Worm (Caenorhabditis elegans) whole organism, late embryonic: ENCODE data around the gene fbxl-2.

Experiments
- ama-1 ChIP-seq: fragments of 150-350 bp; optimal IDR thresholded peaks from 2 replicates; lab custom pipeline; 2014
- ceh-14 ChIP-seq: sonication (generic microtip); optimal IDR thresholded peaks from 2 replicates; lab custom pipeline; 2016; ENCODE audit warnings: missing genotype, missing genetic modification characterization, missing compliant biosample characterization
- ceh-2 ChIP-seq: sonication (generic microtip); optimal IDR thresholded peaks from 2 replicates; lab custom pipeline; 2016; ENCODE audit warnings: missing genotype, missing genetic modification characterization, missing compliant biosample characterization
- ceh-30 ChIP-seq: fragments of 150-350 bp; optimal IDR thresholded peaks from 2 replicates; lab custom pipeline; 2014; ENCODE audit warnings: missing biosample characterization, missing genetic modification characterization
- ceh-9 ChIP-seq: sonication (generic microtip); optimal IDR thresholded peaks from 2 replicates; lab custom pipeline; 2016; ENCODE audit warnings: mild to moderate bottlenecking, missing genetic modification characterization, inconsistent platforms, missing compliant biosample characterization
- hlh-6 ChIP-seq: sonication (generic microtip); optimal IDR thresholded peaks from 2 replicates; lab custom pipeline; 2016; ENCODE audit warnings: missing genotype, missing genetic modification characterization, missing compliant biosample characterization
- pqm-1 ChIP-seq: sonication (generic microtip); optimal IDR thresholded peaks from 2 replicates; lab custom pipeline; 2016; ENCODE audit warnings: missing genetic modification characterization, missing compliant biosample characterization
- sox-4 ChIP-seq: sonication (generic microtip); optimal IDR thresholded peaks from 2 replicates; lab custom pipeline; 2017; ENCODE audit warnings: mild to moderate bottlenecking, missing genetic modification characterization, inconsistent platforms, missing compliant biosample characterization
- unc-55 ChIP-seq: sonication (generic microtip); optimal IDR thresholded peaks from 2 replicates; lab custom pipeline; 2017; ENCODE audit warnings: missing biosample characterization, missing genetic modification reagents, missing genetic modification characterization

ce11 chrIII:4731295-4731988, 25.6 kb upstream of the fbxl-2 start, which contains the start of gene F17C8.3:
- TF ChIP-seq unc-55 (GFP tag; lab: Kevin White, UChicago) (no peak), ceh-9 (tag; lab: Kevin White, UChicago) (no peak), ama-1 (lab: Kevin White, UChicago) (no peak), ceh-14 (tag; lab: Kevin White, UChicago) (no peak), sox-4 (tag; lab: Kevin White, UChicago) (no peak), hlh-6 (tag; lab: Kevin White, UChicago) (no peak), pqm-1 (no peak), ceh-2 (no peak), ceh-30 (no peak)
